Worm (Caenorhabditis elegans) whole organism, L2 larva: ENCODE results near the gene F57E7.4.

ENCODE experiments used
- C34F6.9 ChIP-seq: fragments of 150-350 bp; optimal IDR thresholded peaks from 2 replicates; lab custom pipeline; 2014; ENCODE audit warnings: missing biosample characterization, missing genetic modification characterization
- F13H6.1 ChIP-seq: sonication (generic microtip); optimal IDR thresholded peaks from 2 replicates; lab custom pipeline; 2016; ENCODE audit warnings: missing genetic modification characterization, missing compliant biosample characterization
- Y55F3AM.14 ChIP-seq: fragments of 200-800 bp; sonication (Bioruptor generic); optimal IDR thresholded peaks from 2 replicates; lab custom pipeline; 2018; ENCODE audit warnings: mild to moderate bottlenecking, missing genetic modification characterization, missing compliant biosample characterization
- ceh-16 ChIP-seq: fragments of 150-350 bp; optimal IDR thresholded peaks from 2 replicates; lab custom pipeline; 2014; ENCODE audit warnings: missing biosample characterization, missing genetic modification characterization
- ceh-82 ChIP-seq: fragments of 150-350 bp; optimal IDR thresholded peaks from 2 replicates; lab custom pipeline; 2014; ENCODE audit warnings: missing biosample characterization, missing genetic modification characterization
- elt-1 ChIP-seq: fragments of 150-350 bp; optimal IDR thresholded peaks from 2 replicates; lab custom pipeline; 2014; ENCODE audit warnings: missing biosample characterization, missing genetic modification characterization
- elt-3 ChIP-seq: sonication (generic microtip); optimal IDR thresholded peaks from 2 replicates; lab custom pipeline; 2017; ENCODE audit warnings: missing biosample characterization, missing genetic modification characterization
- fos-1 ChIP-seq: fragments of 150-350 bp; optimal IDR thresholded peaks from 2 replicates; lab custom pipeline; 2014; ENCODE audit warnings: missing biosample characterization, missing genetic modification characterization
- gmeb-1 ChIP-seq: fragments of 150-350 bp; optimal IDR thresholded peaks from 2 replicates; lab custom pipeline; 2014; ENCODE audit warnings: missing biosample characterization, missing genetic modification characterization
- lin-11 ChIP-seq: fragments of 150-350 bp; sonication (generic microtip); optimal IDR thresholded peaks from 2 replicates; lab custom pipeline; 2014; ENCODE audit warnings: missing biosample characterization, missing genetic modification characterization, inconsistent platforms, mixed read lengths
- mbf-1 ChIP-seq: sonication (generic microtip); optimal IDR thresholded peaks from 2 replicates; lab custom pipeline; 2017; ENCODE audit warnings: missing biosample characterization, missing genetic modification characterization
- nhr-11 ChIP-seq: fragments of 150-350 bp; optimal IDR thresholded peaks from 2 replicates; lab custom pipeline; 2014; ENCODE audit warnings: missing biosample characterization, missing genetic modification characterization
- nhr-129 ChIP-seq: fragments of 150-350 bp; optimal IDR thresholded peaks from 2 replicates; lab custom pipeline; 2014; ENCODE audit warnings: missing biosample characterization, missing genetic modification characterization
- nhr-23 ChIP-seq: fragments of 150-350 bp; optimal IDR thresholded peaks from 2 replicates; lab custom pipeline; 2014; ENCODE audit warnings: missing biosample characterization, missing genetic modification reagents, missing genetic modification characterization
- nhr-6 ChIP-seq: fragments of 150-350 bp; optimal IDR thresholded peaks from 2 replicates; lab custom pipeline; 2014; ENCODE audit warnings: missing biosample characterization, missing genetic modification characterization
- nhr-77 ChIP-seq: fragments of 150-350 bp; optimal IDR thresholded peaks from 2 replicates; lab custom pipeline; 2014; ENCODE audit warnings: missing biosample characterization, missing genetic modification characterization
- peb-1 ChIP-seq: fragments of 150-350 bp; optimal IDR thresholded peaks from 2 replicates; lab custom pipeline; 2014; ENCODE audit warnings: missing biosample characterization, missing genetic modification characterization
- sma-9 ChIP-seq, 2 experiments: fragments of 150-350 bp in 1 of 2; sonication (generic microtip) in 1 of 2; optimal IDR thresholded peaks; 2 replicates each; lab custom pipeline; 2014 to 2016; ENCODE audit warnings: missing genetic modification characterization in 2 of 2, mild to moderate bottlenecking in 1 of 2, missing biosample characterization in 1 of 2, missing compliant biosample characterization in 1 of 2, missing genetic modification reagents in 1 of 2, moderate library complexity in 1 of 2
- unc-55 ChIP-seq: fragments of 150-350 bp; sonication (generic microtip); optimal IDR thresholded peaks from 3 replicates; lab custom pipeline; 2014; ENCODE audit warnings: missing biosample characterization, missing genetic modification reagents, missing genetic modification characterization
- zag-1 ChIP-seq: fragments of 150-350 bp; optimal IDR thresholded peaks from 2 replicates; lab custom pipeline; 2014; ENCODE audit warnings: missing biosample characterization, missing genetic modification characterization
- ztf-11 ChIP-seq: sonication (generic microtip); optimal IDR thresholded peaks from 2 replicates; lab custom pipeline; 2017; ENCODE audit warnings: missing biosample characterization, missing genetic modification characterization

The F57E7.4 gene

ce11 chrV:16447735-16448134 is 33.1 kb downstream of the F57E7.4 start, which contains the start of gene T08G3.13:
T08G3.13 (plus strand) TSS chrV:16448035.
- TF ChIP-seq nhr-77 (tag; lab: Kevin White, UChicago) (no peak), lin-11 (tag; lab: Kevin White, UChicago) (no peak), ceh-16 (tag; lab: Kevin White, UChicago) (no peak), Y55F3AM.14 (GFP tag; lab: Kevin White, UChicago) (no peak)

ce11 chrV:16446191-16446590 is 34.6 kb downstream of the F57E7.4 start:
- TF ChIP-seq Y55F3AM.14 (GFP tag; lab: Kevin White, UChicago) (no peak), ceh-82 (no peak), zag-1 (tag; lab: Kevin White, UChicago) (no peak)

- no peak for TF ChIP-seq nhr-11 (tag; lab: Kevin White, UChicago)
- TF ChIP-seq elt-3 (tag; lab: Kevin White, UChicago), result no peak
- TF ChIP-seq peb-1 (tag; lab: Kevin White, UChicago), result no peak
- TF ChIP-seq nhr-6, result no peak
- no peak for TF ChIP-seq lin-11 (tag; lab: Kevin White, UChicago)
- TF ChIP-seq elt-1 (tag; lab: Kevin White, UChicago), result no peak
- TF ChIP-seq sma-9 (GFP tag; optimal IDR thresholded peaks at IDR 0.05; lab: Kevin White, UChicago), result no peak
- no peak for TF ChIP-seq sma-9 (tag; optimal IDR thresholded peaks at IDR 0.05; lab: Kevin White, UChicago)
- no peak for TF ChIP-seq nhr-23 (tag; lab: Kevin White, UChicago)
- TF ChIP-seq C34F6.9 (tag; lab: Kevin White, UChicago), result no peak
- no peak for TF ChIP-seq nhr-129
- no peak for TF ChIP-seq mbf-1 (tag; lab: Kevin White, UChicago)
- no peak for TF ChIP-seq fos-1 (tag; lab: Kevin White, UChicago)
- TF ChIP-seq, all 48 proteins: peak for 0
Measured at ce11 chrV:16445676-16446075, 35.1 kb downstream of the F57E7.4 start, which contains the start of gene T08G3.6. T08G3.6 (plus strand) TSS chrV:16445976.

- TF ChIP-seq unc-55 (GFP tag; lab: Kevin White, UChicago) (no peak), ztf-11 (no peak)
- TF ChIP-seq, all 48 proteins: peak for 0
Measured at ce11 chrV:16443626-16444025, 37.2 kb downstream of the F57E7.4 start, which contains the start of gene srh-141. srh-141 (plus strand) TSS chrV:16443926.

ce11 chrV:16437546-16437945 is 43.3 kb downstream of the F57E7.4 start, which contains the start of gene F26D2.15:
F26D2.15 (plus strand) TSS chrV:16437846.
- no peak for TF ChIP-seq gmeb-1 (tag; lab: Kevin White, UChicago)

- TF ChIP-seq ceh-16 (tag; lab: Kevin White, UChicago) (no peak), fos-1 (tag; lab: Kevin White, UChicago) (no peak), F13H6.1 (no peak), peb-1 (tag; lab: Kevin White, UChicago) (no peak), elt-1 (tag; lab: Kevin White, UChicago) (no peak)
- TF ChIP-seq, all 48 proteins: peak for 0
Measured at ce11 chrV:16435510-16435909, 45.3 kb downstream of the F57E7.4 start, which contains the start of the genes F26D2.13 and F26D2.14. F26D2.13 (minus strand) TSS chrV:16435610. F26D2.14 (plus strand) TSS chrV:16435855.

ce11 chrV:16433471-16433870 is 47.3 kb downstream of the F57E7.4 start, which contains the start of gene clec-234:
clec-234 (minus strand) TSS chrV:16433571.
- TF ChIP-seq C34F6.9 (tag; lab: Kevin White, UChicago), result no peak
- TF ChIP-seq, all 48 proteins: peak for 0
